Fruit fly (Drosophila melanogaster) whole organism, wandering third instar larva: ENCODE results near the gene Ak3.
A peak's percentile ranks its signal among the peaks of the same experiment; 100 is the strongest.

Experiments
- GATAd ChIP-seq: sonication (Bioruptor generic); optimal IDR thresholded peaks from 2 replicates; lab custom pipeline; 2016; ENCODE audit warnings: missing biosample characterization, missing genetic modification characterization
- Myc ChIP-seq: fragments of >200 bp; optimal IDR thresholded peaks from 2 replicates; lab custom pipeline; 2017
- Rel ChIP-seq, 2 experiments: fragments of 200-800 bp; sonication (Bioruptor generic) in 1 of 2; optimal IDR thresholded peaks; 2 replicates in 1 of 2; 3 replicates in 1 of 2; lab custom pipeline; 2016 to 2019; ENCODE audit warnings: mild to moderate bottlenecking in 2 of 2, missing biosample characterization in 2 of 2, missing genetic modification characterization in 2 of 2, moderate library complexity in 1 of 2
- br ChIP-seq: fragments of 200-800 bp; sonication (Bioruptor generic); optimal IDR thresholded peaks from 2 replicates; lab custom pipeline; 2016; ENCODE audit warnings: missing biosample characterization, missing genetic modification characterization
- dmrt93B ChIP-seq: fragments of 200-800 bp; sonication (Bioruptor generic); optimal IDR thresholded peaks from 2 replicates; lab custom pipeline; 2018; ENCODE audit warnings: missing biosample characterization, mild to moderate bottlenecking, missing genetic modification characterization
- h ChIP-seq: fragments of 200-800 bp; sonication (Bioruptor generic); optimal IDR thresholded peaks from 3 replicates; lab custom pipeline; 2016; ENCODE audit warnings: missing biosample characterization, mild to moderate bottlenecking, missing genetic modification characterization
- pan ChIP-seq: fragments of >200 bp; optimal IDR thresholded peaks from 2 replicates; lab custom pipeline; 2017
- psq ChIP-seq: fragments of 200-800 bp; sonication (Bioruptor generic); optimal IDR thresholded peaks from 3 replicates; lab custom pipeline; 2017; ENCODE audit warnings: missing biosample characterization, mild to moderate bottlenecking, missing genetic modification characterization, moderate library complexity

DNA sequence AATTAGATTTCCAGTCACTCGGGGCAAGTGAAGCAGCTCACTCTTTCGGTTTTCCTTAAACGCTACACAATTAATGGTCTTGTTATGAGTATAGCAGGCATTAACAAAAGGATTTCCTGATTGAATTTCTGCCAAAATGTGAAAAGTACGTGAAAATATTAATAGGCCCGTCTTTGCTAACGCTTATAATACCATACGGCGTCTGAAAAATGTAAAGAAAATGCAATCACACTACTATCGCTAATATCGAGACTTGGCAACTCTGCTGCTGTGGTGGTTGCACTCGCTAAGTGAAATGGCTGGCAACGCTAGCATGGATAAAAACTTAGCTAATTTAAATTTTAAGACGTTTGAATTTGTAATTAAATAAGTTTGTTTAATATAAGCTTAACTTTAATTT, 3.9 kb upstream of the Ak3 start, which contains the start of gene CG6621:
- TF ChIP-seq psq (GFP tag; lab: Kevin White, UChicago), result no peak
- no peak for TF ChIP-seq pan
- no peak for TF ChIP-seq Myc (lab: Kevin White, UChicago)
- TF ChIP-seq br (GFP tag; lab: Kevin White, UChicago), result no peak
- no peak for TF ChIP-seq dmrt93B
- no peak for TF ChIP-seq h (GFP tag; lab: Kevin White, UChicago)
- no peak for TF ChIP-seq GATAd (GFP tag; lab: Kevin White, UChicago)
- TF ChIP-seq Rel (GFP tag; optimal IDR thresholded peaks at IDR 0.05; lab: Kevin White, UChicago), result no peak
- TF ChIP-seq Rel (tag; optimal IDR thresholded peaks at IDR 0.05; lab: Kevin White, UChicago), result peak; percentile 63
